Worm (Caenorhabditis elegans) whole organism, L4/young adult: ENCODE results near the gene F09G2.8.

ENCODE experiments used
- W03F9.2 ChIP-seq: fragments of 150-350 bp; optimal IDR thresholded peaks from 2 replicates; lab custom pipeline; 2014; ENCODE audit warnings: missing biosample characterization, missing genetic modification characterization
- dao-5 ChIP-seq: sonication (generic microtip); optimal IDR thresholded peaks from 2 replicates; lab custom pipeline; 2016; ENCODE audit warnings: missing genotype, missing genetic modification characterization, moderate library complexity, missing compliant biosample characterization
- him-1 ChIP-seq: sonication (generic microtip); optimal IDR thresholded peaks from 2 replicates; lab custom pipeline; 2016; ENCODE audit warnings: missing genotype, missing genetic modification reagents, missing genetic modification characterization, missing compliant biosample characterization

- TF ChIP-seq dao-5: no peak
- TF ChIP-seq him-1 (tag; lab: Kevin White, UChicago): no peak
- TF ChIP-seq W03F9.2 (tag; lab: Kevin White, UChicago): no peak
Observed at ce11 chrV:7141864-7142263, 51.6 kb downstream of the F09G2.8 start, which contains the start of gene ugt-40.
